Worm (Caenorhabditis elegans): ENCODE data around the gene lsy-27.

Gene lsy-27

DNA sequence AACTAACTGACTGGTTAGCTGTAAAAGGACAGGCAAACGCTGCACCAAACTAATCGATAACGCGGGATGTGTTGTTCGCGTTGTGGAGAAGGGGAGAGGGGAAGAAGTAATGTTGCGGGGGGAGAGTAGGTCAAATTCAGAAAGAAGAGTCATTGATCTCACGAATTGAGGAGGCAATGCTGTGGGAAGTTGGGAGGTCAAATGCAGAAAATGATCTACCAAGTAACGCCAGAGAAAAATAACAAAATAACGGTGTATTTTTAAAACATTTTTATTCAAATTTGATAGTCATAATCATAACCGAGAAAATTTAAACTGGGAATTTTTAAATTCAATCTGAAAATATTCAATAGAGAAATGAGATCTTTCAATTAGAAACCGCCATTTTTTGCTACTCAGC lies at the start of gene lsy-27:
Gene lsy-27 (minus strand): TSS at position 101 of the 400 bp plus-strand sequence.
- TF ChIP-seq ref-1 (GFP tag; conservative IDR thresholded peaks at IDR 0.05) (no peak), ztf-23 (GFP tag; IDR thresholded peaks at IDR 0.05) (no peak), T22C8.4 (GFP tag; IDR thresholded peaks at IDR 0.05) (no peak), tab-1 (GFP tag; IDR thresholded peaks at IDR 0.05) (no peak), flt-1 (GFP tag; IDR thresholded peaks at IDR 0.05) (no peak), cog-1 (tag; optimal IDR thresholded peaks at IDR 0.05) (no peak), med-1 (GFP tag; optimal IDR thresholded peaks at IDR 0.05; ENCODE audit: insufficient read depth) (no peak), ztf-29 (GFP tag; IDR thresholded peaks at IDR 0.05) (no peak), klf-2 (GFP tag; conservative IDR thresholded peaks at IDR 0.05) (no peak)

DNA sequence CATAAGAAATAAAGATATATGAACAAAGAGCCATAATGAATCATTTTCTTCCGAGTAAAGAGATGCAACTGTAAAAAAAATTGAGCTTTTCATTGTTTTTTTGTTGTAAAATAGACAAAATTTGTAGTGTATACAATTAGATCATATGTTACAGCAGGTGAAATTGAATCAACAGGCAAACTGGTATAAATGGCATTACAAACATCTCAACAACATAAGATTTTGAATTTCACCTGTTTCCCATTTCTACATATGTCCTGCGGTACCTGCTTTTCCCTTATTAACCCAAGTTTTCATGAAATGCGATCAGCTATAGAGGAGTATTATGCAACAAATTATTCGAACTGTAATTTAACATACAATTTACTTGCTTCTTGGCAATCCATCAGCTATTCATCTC lies 45.4 kb upstream of the lsy-27 start, which contains the start of gene srh-120:
Gene srh-120 (plus strand): TSS at position 301 of the 400 bp plus-strand sequence.
- TF ChIP-seq cog-1 (tag; optimal IDR thresholded peaks at IDR 0.05) (no peak), med-1 (GFP tag; optimal IDR thresholded peaks at IDR 0.05; ENCODE audit: insufficient read depth) (no peak), klf-2 (GFP tag; conservative IDR thresholded peaks at IDR 0.05) (no peak), ztf-29 (GFP tag; IDR thresholded peaks at IDR 0.05) (no peak), flt-1 (GFP tag; IDR thresholded peaks at IDR 0.05) (no peak), T22C8.4 (GFP tag; IDR thresholded peaks at IDR 0.05) (no peak), ref-1 (GFP tag; conservative IDR thresholded peaks at IDR 0.05) (no peak), tab-1 (GFP tag; IDR thresholded peaks at IDR 0.05) (no peak), ztf-23 (GFP tag; IDR thresholded peaks at IDR 0.05) (no peak)

DNA sequence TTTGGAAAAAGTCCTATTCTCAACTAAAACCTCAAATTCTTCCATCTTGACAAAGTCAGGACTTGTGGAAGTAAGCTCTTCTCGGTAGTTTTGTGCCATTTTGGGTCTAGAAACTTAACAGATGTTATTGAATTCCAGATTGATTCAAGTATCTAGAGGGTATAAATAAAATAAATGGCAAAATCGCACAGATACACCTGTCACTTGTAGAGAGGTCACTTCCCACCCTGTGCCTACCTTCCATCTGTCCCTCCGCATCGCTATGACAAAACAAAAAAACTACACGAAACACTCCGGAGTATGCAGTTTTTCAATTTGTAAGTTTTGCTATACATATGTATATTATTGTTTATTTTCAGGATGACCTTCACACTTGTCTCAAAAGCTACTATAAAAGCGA lies 29.9 kb upstream of the lsy-27 start, which contains the start of gene Y20C6A.4:
Gene Y20C6A.4 (plus strand): TSS at position 301 of the 400 bp plus-strand sequence.
- TF ChIP-seq tab-1 (GFP tag; IDR thresholded peaks at IDR 0.05) (no peak), cog-1 (tag; optimal IDR thresholded peaks at IDR 0.05) (no peak), ztf-29 (GFP tag; IDR thresholded peaks at IDR 0.05) (no peak), flt-1 (GFP tag; IDR thresholded peaks at IDR 0.05) (no peak), T22C8.4 (GFP tag; IDR thresholded peaks at IDR 0.05) (no peak), klf-2 (GFP tag; conservative IDR thresholded peaks at IDR 0.05) (no peak), med-1 (GFP tag; optimal IDR thresholded peaks at IDR 0.05; ENCODE audit: insufficient read depth) (no peak), ref-1 (GFP tag; conservative IDR thresholded peaks at IDR 0.05) (no peak), ztf-23 (GFP tag; IDR thresholded peaks at IDR 0.05) (no peak)

DNA sequence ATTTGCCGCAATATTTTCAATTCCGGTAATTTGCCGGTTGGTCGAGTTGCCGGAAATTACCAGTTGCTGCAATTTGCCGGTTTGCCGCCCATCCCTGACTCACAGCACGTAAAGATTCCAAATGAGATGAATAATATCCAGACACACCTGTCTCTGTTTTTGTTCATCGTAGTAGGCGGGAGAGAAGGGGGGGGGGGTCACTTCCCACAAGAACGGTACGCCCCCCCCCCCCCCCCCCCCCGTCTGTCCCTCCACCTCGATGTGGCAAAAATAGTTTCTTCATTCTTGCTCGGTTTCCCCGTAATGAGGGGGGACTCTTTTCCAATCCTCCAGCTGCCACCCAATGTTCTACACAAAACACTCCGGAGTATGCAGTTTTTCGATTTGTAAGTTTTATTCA lies 27.1 kb upstream of the lsy-27 start, which contains the start of gene fbxb-7:
Gene fbxb-7 (plus strand): TSS at position 267 of the 400 bp plus-strand sequence.
- TF ChIP-seq tab-1 (GFP tag; IDR thresholded peaks at IDR 0.05): no peak
- TF ChIP-seq klf-2 (GFP tag; conservative IDR thresholded peaks at IDR 0.05): no peak
- no peak for TF ChIP-seq ref-1 (GFP tag; conservative IDR thresholded peaks at IDR 0.05)
- no peak for TF ChIP-seq flt-1 (GFP tag; IDR thresholded peaks at IDR 0.05)
- TF ChIP-seq T22C8.4 (GFP tag; IDR thresholded peaks at IDR 0.05): no peak
- TF ChIP-seq ztf-29 (GFP tag; IDR thresholded peaks at IDR 0.05): no peak
- no peak for TF ChIP-seq med-1 (GFP tag; optimal IDR thresholded peaks at IDR 0.05; ENCODE audit: insufficient read depth)
- no peak for TF ChIP-seq ztf-23 (GFP tag; IDR thresholded peaks at IDR 0.05)
- TF ChIP-seq cog-1 (tag; optimal IDR thresholded peaks at IDR 0.05): no peak

DNA sequence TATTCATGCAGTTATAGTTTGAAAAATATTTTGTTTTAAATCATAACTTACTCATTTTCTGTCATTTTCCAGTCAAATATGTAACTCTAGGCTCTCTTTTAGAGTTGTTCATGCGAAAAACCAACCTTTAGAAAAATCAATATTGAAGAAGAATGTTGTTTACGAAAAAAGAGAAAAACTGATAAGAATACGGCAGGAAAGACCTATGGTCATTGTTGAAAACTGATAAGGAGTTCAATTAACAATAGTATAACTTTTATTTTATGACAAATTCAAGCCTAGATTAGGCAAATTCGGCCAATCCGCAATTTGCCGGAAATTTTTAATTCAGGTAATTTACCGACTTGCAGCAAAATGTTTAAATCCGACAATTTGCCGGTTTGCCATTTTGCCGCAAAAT lies 26.6 kb upstream of the lsy-27 start, which contains the start of gene Y20C6A.1:
Gene Y20C6A.1 (minus strand): TSS at position 107 of the 400 bp plus-strand sequence.
- TF ChIP-seq cog-1 (tag; optimal IDR thresholded peaks at IDR 0.05): no peak
- TF ChIP-seq ztf-23 (GFP tag; IDR thresholded peaks at IDR 0.05): no peak
- no peak for TF ChIP-seq tab-1 (GFP tag; IDR thresholded peaks at IDR 0.05)

DNA sequence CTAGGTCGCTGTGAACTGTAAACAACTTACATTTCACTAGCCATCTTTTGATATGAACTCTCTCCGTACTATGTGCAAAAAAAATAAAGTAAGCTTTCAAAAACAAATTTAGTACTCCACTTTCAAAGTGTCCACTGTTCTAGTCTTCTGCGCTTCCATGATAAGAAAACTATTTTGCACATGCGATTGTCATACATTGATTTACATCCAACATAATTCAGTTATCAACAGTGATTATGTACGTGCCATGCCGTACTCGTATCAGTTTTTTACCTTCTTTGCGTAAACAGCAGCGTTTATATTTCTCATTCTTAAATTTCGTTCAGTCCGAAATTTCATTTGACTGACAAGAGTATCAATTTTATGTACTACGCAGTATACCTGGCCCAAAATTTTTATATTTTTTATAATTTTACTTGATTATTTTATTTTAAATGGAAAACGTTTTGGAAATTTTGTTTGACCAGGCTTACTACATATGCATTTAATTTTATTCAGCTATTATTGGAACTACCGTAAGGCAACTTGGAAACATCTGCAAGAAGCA lies 2.9 kb upstream of the lsy-27 start, which contains the start of the genes fbxa-134 and F47H4.2:
Gene fbxa-134 (minus strand): TSS at position 44 of the 547 bp plus-strand sequence.
Gene F47H4.2 (plus strand): TSS at position 497 of the 547 bp plus-strand sequence.
- TF ChIP-seq ztf-23 (GFP tag; IDR thresholded peaks at IDR 0.05): no peak
- TF ChIP-seq ref-1 (GFP tag; conservative IDR thresholded peaks at IDR 0.05): no peak
- TF ChIP-seq T22C8.4 (GFP tag; IDR thresholded peaks at IDR 0.05): no peak
- no peak for TF ChIP-seq cog-1 (tag; optimal IDR thresholded peaks at IDR 0.05)
- no peak for TF ChIP-seq tab-1 (GFP tag; IDR thresholded peaks at IDR 0.05)
- no peak for TF ChIP-seq klf-2 (GFP tag; conservative IDR thresholded peaks at IDR 0.05)
- TF ChIP-seq med-1 (GFP tag; optimal IDR thresholded peaks at IDR 0.05; ENCODE audit: insufficient read depth): no peak
- no peak for TF ChIP-seq ztf-29 (GFP tag; IDR thresholded peaks at IDR 0.05)
- TF ChIP-seq flt-1 (GFP tag; IDR thresholded peaks at IDR 0.05): no peak

DNA sequence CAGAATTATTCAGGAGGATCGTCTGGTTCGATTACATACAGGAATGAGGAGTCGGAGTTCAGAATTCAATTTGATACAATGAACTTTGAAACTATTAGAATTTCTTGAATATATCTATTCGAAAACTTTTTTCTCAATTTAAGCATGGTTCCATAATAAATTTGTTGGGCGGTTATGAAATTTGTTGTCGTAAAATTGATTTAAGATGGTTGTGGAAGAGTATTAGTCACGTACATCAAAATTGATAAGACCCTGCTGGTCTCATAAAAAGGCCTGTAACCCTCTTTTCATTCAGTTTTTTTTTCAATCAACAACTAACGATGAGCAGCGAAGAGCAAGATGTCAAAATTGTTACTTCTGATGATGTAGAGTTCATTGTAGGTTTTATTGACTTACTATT lies 2.4 kb downstream of the lsy-27 start, which contains the start of gene skr-5:
Gene skr-5 (plus strand): TSS at position 301 of the 400 bp plus-strand sequence.
- no peak for TF ChIP-seq ztf-23 (GFP tag; IDR thresholded peaks at IDR 0.05)

DNA sequence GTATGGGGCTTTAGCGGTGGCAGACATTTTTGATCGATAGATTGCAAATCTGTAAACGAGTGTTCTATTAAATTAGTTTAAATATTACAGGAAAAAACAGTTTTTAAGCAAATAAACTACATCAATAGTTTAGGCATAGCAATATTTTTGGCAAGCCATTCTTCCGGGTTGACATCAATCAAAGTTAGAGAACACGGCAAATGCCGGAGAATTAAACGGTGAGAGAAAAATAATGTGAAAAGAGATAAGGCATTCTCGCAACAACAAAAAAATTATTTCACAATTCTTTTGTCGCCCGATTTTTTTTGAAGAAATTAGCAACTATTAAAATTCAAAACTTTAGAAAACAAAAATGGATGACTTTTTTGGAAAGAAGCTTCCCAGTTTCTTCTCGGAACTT lies 5.1 kb downstream of the lsy-27 start, which contains the start of the genes fbxa-188 and fbxa-189:
Gene fbxa-188 (minus strand): TSS at position 51 of the 400 bp plus-strand sequence.
Gene fbxa-189 (plus strand): TSS at position 339 of the 400 bp plus-strand sequence.
- TF ChIP-seq ref-1 (GFP tag; conservative IDR thresholded peaks at IDR 0.05) (no peak), ztf-23 (GFP tag; IDR thresholded peaks at IDR 0.05) (no peak), ztf-29 (GFP tag; IDR thresholded peaks at IDR 0.05) (no peak), flt-1 (GFP tag; IDR thresholded peaks at IDR 0.05) (no peak)

DNA sequence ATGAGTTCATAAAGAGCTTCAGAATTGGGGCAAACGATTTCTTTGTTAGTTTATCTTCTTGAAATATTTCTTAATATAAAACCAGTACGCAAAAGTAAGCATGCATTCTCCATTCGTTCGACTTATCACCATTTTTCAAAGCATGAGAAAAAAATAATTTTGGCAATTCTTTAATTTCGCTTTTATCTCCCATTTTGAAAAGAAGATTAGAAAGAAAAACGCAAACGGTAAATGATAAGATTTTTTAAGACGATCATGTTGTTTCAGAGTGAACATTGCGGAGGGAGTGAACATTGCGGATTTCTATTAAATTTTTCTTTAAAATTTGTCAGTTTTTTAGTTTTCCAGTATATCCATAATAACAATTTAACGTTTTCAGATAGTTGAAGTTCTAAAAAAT lies 10.6 kb downstream of the lsy-27 start:
- TF ChIP-seq ztf-23 (GFP tag; IDR thresholded peaks at IDR 0.05) (no peak), med-1 (GFP tag; optimal IDR thresholded peaks at IDR 0.05; ENCODE audit: insufficient read depth) (no peak), T22C8.4 (GFP tag; IDR thresholded peaks at IDR 0.05) (no peak)

DNA sequence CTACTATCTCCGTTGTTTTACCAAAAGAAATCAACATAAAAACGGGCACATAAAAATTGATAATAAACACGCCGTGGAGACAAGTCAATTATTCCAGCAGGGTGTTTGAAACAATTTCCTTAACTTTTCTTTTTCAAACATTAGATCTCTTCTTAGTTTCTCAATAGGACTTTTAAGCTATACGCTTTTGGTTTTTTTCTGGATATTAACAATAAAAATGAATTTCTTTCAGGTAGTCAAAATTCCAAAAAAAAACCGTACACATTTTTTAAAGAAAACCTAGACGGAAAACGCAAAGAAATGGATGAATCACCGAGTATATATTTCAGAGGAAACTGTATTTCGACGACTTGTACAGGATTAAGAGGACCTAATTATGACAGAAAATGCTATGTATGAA lies 18.7 kb downstream of the lsy-27 start, which contains the start of gene fbxa-185:
Gene fbxa-185 (plus strand): TSS at position 301 of the 400 bp plus-strand sequence.
- TF ChIP-seq med-1 (GFP tag; optimal IDR thresholded peaks at IDR 0.05; ENCODE audit: insufficient read depth): no peak
- no peak for TF ChIP-seq ztf-23 (GFP tag; IDR thresholded peaks at IDR 0.05)
- TF ChIP-seq tab-1 (GFP tag; IDR thresholded peaks at IDR 0.05): no peak
- no peak for TF ChIP-seq cog-1 (tag; optimal IDR thresholded peaks at IDR 0.05)
- no peak for TF ChIP-seq T22C8.4 (GFP tag; IDR thresholded peaks at IDR 0.05)
- TF ChIP-seq flt-1 (GFP tag; IDR thresholded peaks at IDR 0.05): no peak
- TF ChIP-seq klf-2 (GFP tag; conservative IDR thresholded peaks at IDR 0.05): no peak
- no peak for TF ChIP-seq ztf-29 (GFP tag; IDR thresholded peaks at IDR 0.05)
- no peak for TF ChIP-seq ref-1 (GFP tag; conservative IDR thresholded peaks at IDR 0.05)
